Worm (Caenorhabditis elegans) whole organism, early embryonic: Measurements from ENCODE around the gene Y39A3CL.4.

Experiments
- F13C5.2 ChIP-seq: sonication (generic microtip); optimal IDR thresholded peaks from 2 replicates; lab custom pipeline; 2017; ENCODE audit warnings: mild to moderate bottlenecking, missing genetic modification characterization, inconsistent platforms, missing compliant biosample characterization
- ama-1 ChIP-seq: fragments of 150-350 bp; optimal IDR thresholded peaks from 2 replicates; lab custom pipeline; 2014
- ceh-36 ChIP-seq: sonication (generic microtip); optimal IDR thresholded peaks from 2 replicates; lab custom pipeline; 2016; ENCODE audit warnings: missing genetic modification characterization, inconsistent platforms, missing compliant biosample characterization
- ets-7 ChIP-seq: sonication (generic microtip); optimal IDR thresholded peaks from 2 replicates; lab custom pipeline; 2016; ENCODE audit warnings: missing genotype, missing genetic modification characterization, missing compliant biosample characterization
- flt-1 ChIP-seq: fragments of 200-800 bp; sonication (Bioruptor generic); IDR thresholded peaks from 2 replicates; pipeline ENCODE4 v1.3.6; 2022; ENCODE audit warnings: missing genetic modification characterization, missing compliant biosample characterization
- hmg-4 ChIP-seq: fragments of 200-800 bp; sonication (Bioruptor generic); optimal IDR thresholded peaks from 2 replicates; lab custom pipeline; 2018; ENCODE audit warnings: mild to moderate bottlenecking, missing genetic modification characterization, missing compliant biosample characterization
- pes-1 ChIP-seq: fragments of 200-800 bp; sonication (Bioruptor generic); IDR thresholded peaks from 2 replicates; pipeline ENCODE4 v1.3.6; 2022; ENCODE audit warnings: missing genetic modification reagents, missing genetic modification characterization, missing compliant biosample characterization
- sea-1 ChIP-seq: fragments of 200-800 bp; sonication (Bioruptor generic); conservative IDR thresholded peaks from 2 replicates; pipeline ENCODE4 v1.3.6; 2022; ENCODE audit warnings: missing genetic modification characterization, missing compliant biosample characterization
- tra-4 ChIP-seq: sonication (generic microtip); optimal IDR thresholded peaks from 2 replicates; lab custom pipeline; 2017; ENCODE audit warnings: missing genetic modification characterization, missing compliant biosample characterization

DNA sequence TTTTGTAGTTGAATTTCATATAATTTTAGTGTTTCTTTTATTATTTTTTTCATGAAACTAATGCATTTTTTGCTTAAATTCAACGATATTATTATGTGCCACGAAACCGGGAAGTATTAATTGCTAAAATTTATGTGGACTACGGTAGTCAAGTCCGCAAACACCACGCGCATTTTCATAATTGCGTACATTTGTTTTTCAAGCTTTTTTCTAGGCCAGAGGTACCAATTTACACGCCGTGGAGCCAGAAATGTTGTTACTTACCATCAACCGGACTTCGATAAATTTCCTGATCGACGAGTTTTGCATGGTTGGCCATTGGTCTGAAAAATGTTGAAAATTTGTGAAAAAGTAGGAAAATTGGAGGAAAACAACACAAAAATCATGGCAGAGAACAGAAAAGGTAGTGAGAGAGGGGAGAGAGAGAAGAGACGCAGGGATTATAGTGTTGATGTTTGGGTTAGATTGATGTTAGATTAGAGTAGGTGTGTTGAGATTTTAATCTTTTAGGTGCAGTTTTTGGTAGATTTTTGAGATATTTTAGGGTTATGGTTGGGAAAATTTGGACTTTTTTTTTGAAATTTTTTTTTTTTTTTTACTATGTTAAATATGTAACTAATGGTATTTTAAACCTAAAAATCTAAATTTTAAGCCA is 40.3 kb upstream of the Y39A3CL.4 start, which contains the start of gene clp-4:
- TF ChIP-seq hmg-4 (GFP tag; lab: Kevin White, UChicago) = no peak
- TF ChIP-seq flt-1 (GFP tag; lab: Robert Waterston, UW) = no peak
- no peak for TF ChIP-seq F13C5.2 (tag; lab: Kevin White, UChicago)
- TF ChIP-seq pes-1 (GFP tag; lab: Robert Waterston, UW) = no peak
- TF ChIP-seq sea-1 = no peak
- no peak for TF ChIP-seq ama-1 (lab: Kevin White, UChicago)
- TF ChIP-seq ets-7 (tag; lab: Kevin White, UChicago) = no peak
- no peak for TF ChIP-seq tra-4 (tag; lab: Kevin White, UChicago)
- no peak for TF ChIP-seq ceh-36 (tag; lab: Kevin White, UChicago)
